Fruit fly (Drosophila melanogaster) whole organism, embryonic: ENCODE data around the gene CG4733.
A peak's percentile ranks its signal among the peaks of the same experiment; 100 is the strongest.

ENCODE experiments used
- CG10366 ChIP-seq: fragments of 200-800 bp; sonication (Bioruptor generic); IDR thresholded peaks from 2 replicates; pipeline ENCODE4 v1.3.6; 2022; ENCODE audit warnings: missing biosample characterization, missing genetic modification characterization
- CG10431 ChIP-seq: fragments of 200-800 bp; sonication (Bioruptor generic); optimal IDR thresholded peaks from 3 replicates; lab custom pipeline; 2018; ENCODE audit warnings: missing biosample characterization, mild to moderate bottlenecking, missing genetic modification characterization
- CG10959 ChIP-seq: fragments of 200-800 bp; sonication (Bioruptor generic); IDR thresholded peaks from 2 replicates; pipeline ENCODE4 v1.3.6; 2022; ENCODE audit warnings: missing biosample characterization, missing genetic modification characterization
- CG11085 ChIP-seq: fragments of 200-800 bp; sonication (Bioruptor generic); IDR thresholded peaks from 2 replicates; pipeline ENCODE4 v1.3.6; 2022; ENCODE audit warnings: missing biosample characterization, missing genetic modification characterization
- CG13123 ChIP-seq: fragments of 200-800 bp; sonication (Bioruptor generic); optimal IDR thresholded peaks from 2 replicates; lab custom pipeline; 2016; ENCODE audit warnings: missing biosample characterization, missing genetic modification characterization
- CG15011 ChIP-seq: fragments of 200-800 bp; sonication (Bioruptor generic); optimal IDR thresholded peaks from 3 replicates; lab custom pipeline; 2018; ENCODE audit warnings: missing biosample characterization, mild to moderate bottlenecking, missing genetic modification characterization
- CG1603 ChIP-seq: fragments of 200-800 bp; sonication (Bioruptor generic); optimal IDR thresholded peaks from 2 replicates; lab custom pipeline; 2019; ENCODE audit warnings: missing biosample characterization, mild to moderate bottlenecking, missing genetic modification characterization, moderate library complexity
- CG1647 ChIP-seq: fragments of 200-800 bp; sonication (Bioruptor generic); optimal IDR thresholded peaks from 3 replicates; lab custom pipeline; 2016; ENCODE audit warnings: missing biosample characterization, missing genetic modification characterization
- CG2129 ChIP-seq: fragments of 200-800 bp; sonication (Bioruptor generic); IDR thresholded peaks from 2 replicates; pipeline ENCODE4 v1.3.6; 2022; ENCODE audit warnings: missing biosample characterization, missing genetic modification characterization; ENCODE audit not compliant: partially characterized antibody
- CG2875 ChIP-seq: fragments of 200-800 bp; sonication (Bioruptor generic); optimal IDR thresholded peaks from 2 replicates; lab custom pipeline; 2017; ENCODE audit warnings: missing biosample characterization, mild to moderate bottlenecking, missing genetic modification characterization, missing genetic modification reagents
- CG3847 ChIP-seq: fragments of 200-800 bp; sonication (Bioruptor generic); IDR thresholded peaks from 2 replicates; pipeline ENCODE4 v1.3.6; 2022; ENCODE audit warnings: missing biosample characterization, missing genetic modification characterization
- CG3995 ChIP-seq: fragments of 200-800 bp; sonication (Bioruptor generic); optimal IDR thresholded peaks from 3 replicates; lab custom pipeline; 2016; ENCODE audit warnings: missing biosample characterization, missing genetic modification characterization
- CG5180 ChIP-seq: fragments of 200-800 bp; sonication (Bioruptor generic); optimal IDR thresholded peaks from 3 replicates; lab custom pipeline; 2017; ENCODE audit warnings: missing biosample characterization, missing genetic modification characterization, mild to moderate bottlenecking, moderate library complexity, missing genetic modification reagents
- CG7963 ChIP-seq: fragments of 200-800 bp; sonication (Bioruptor generic); IDR thresholded peaks from 3 replicates; pipeline ENCODE4 v1.3.6; 2022; ENCODE audit warnings: missing biosample characterization, missing genetic modification characterization; ENCODE audit not compliant: partially characterized antibody
- CTCF ChIP-seq: fragments of 200-800 bp; sonication (Bioruptor generic); optimal IDR thresholded peaks from 2 replicates; lab custom pipeline; 2017; ENCODE audit warnings: missing biosample characterization, mild to moderate bottlenecking, missing genetic modification characterization, moderate library complexity
- H15 ChIP-seq: fragments of 200-800 bp; sonication (Bioruptor generic); IDR thresholded peaks from 3 replicates; pipeline ENCODE4 v1.3.6; 2022; ENCODE audit warnings: missing biosample characterization, missing genetic modification characterization
- Hand ChIP-seq: fragments of 200-800 bp; sonication (Bioruptor generic); optimal IDR thresholded peaks from 2 replicates; lab custom pipeline; 2017; ENCODE audit warnings: mild to moderate bottlenecking, missing biosample characterization, missing genetic modification reagents, missing genetic modification characterization
- Hmr ChIP-seq: fragments of 200-800 bp; sonication (Bioruptor generic); optimal IDR thresholded peaks from 3 replicates; lab custom pipeline; 2017; ENCODE audit warnings: mild to moderate bottlenecking, missing biosample characterization, missing genetic modification reagents, missing genetic modification characterization
- Nf-YA ChIP-seq: fragments of 200-800 bp; sonication (Bioruptor generic); IDR thresholded peaks from 2 replicates; pipeline ENCODE4 v1.3.6; 2022; ENCODE audit warnings: missing biosample characterization, missing genetic modification characterization
- Oaz ChIP-seq: fragments of 200-800 bp; sonication (Bioruptor generic); IDR thresholded peaks from 2 replicates; pipeline ENCODE4 v1.3.6; 2022; ENCODE audit warnings: missing biosample characterization, missing genetic modification characterization
- Oli ChIP-seq: fragments of 200-800 bp; sonication (Bioruptor generic); optimal IDR thresholded peaks from 2 replicates; lab custom pipeline; 2018; ENCODE audit warnings: missing biosample characterization, mild to moderate bottlenecking, missing genetic modification characterization, moderate library complexity
- Optix ChIP-seq: fragments of 200-800 bp; sonication (Bioruptor generic); IDR thresholded peaks from 3 replicates; pipeline ENCODE4 v1.3.6; 2022; ENCODE audit warnings: missing biosample characterization, missing genetic modification characterization
- Ptx1 ChIP-seq: fragments of 200-800 bp; sonication (Bioruptor generic); IDR thresholded peaks from 2 replicates; pipeline ENCODE4 v1.3.6; 2022; ENCODE audit warnings: missing biosample characterization, missing genetic modification characterization
- ci ChIP-seq: fragments of 200-800 bp; sonication (Bioruptor generic); IDR thresholded peaks from 3 replicates; pipeline ENCODE4 v1.3.6; 2022; ENCODE audit warnings: missing biosample characterization, missing genetic modification characterization
- crp ChIP-seq, 2 experiments: fragments of 200-800 bp; sonication (Bioruptor generic); optimal IDR thresholded peaks; 2 replicates in 1 of 2; 3 replicates in 1 of 2; lab custom pipeline; 2017; ENCODE audit warnings: missing biosample characterization in 2 of 2, missing genetic modification characterization in 2 of 2, mild to moderate bottlenecking in 1 of 2, moderate library complexity in 1 of 2
- dan ChIP-seq: fragments of 200-800 bp; sonication (Bioruptor generic); IDR thresholded peaks from 2 replicates; pipeline ENCODE4 v1.3.6; 2022; ENCODE audit warnings: missing biosample characterization, missing genetic modification characterization
- eve ChIP-seq, 2 experiments: fragments of >200 bp; optimal IDR thresholded peaks; 2 replicates each; lab custom pipeline; 2017; ENCODE audit warnings: missing biosample characterization in 2 of 2, missing genetic modification characterization in 2 of 2
- exex ChIP-seq: fragments of 200-800 bp; sonication (Bioruptor generic); optimal IDR thresholded peaks from 4 replicates; lab custom pipeline; 2018; ENCODE audit warnings: missing biosample characterization, mild to moderate bottlenecking, missing genetic modification characterization, moderate library complexity
- eyg ChIP-seq: fragments of 200-800 bp; sonication (Bioruptor generic); optimal IDR thresholded peaks from 3 replicates; lab custom pipeline; 2016; ENCODE audit warnings: missing biosample characterization, missing genetic modification characterization
- fu2 ChIP-seq: fragments of 200-800 bp; sonication (Bioruptor generic); optimal IDR thresholded peaks from 2 replicates; lab custom pipeline; 2016; ENCODE audit warnings: missing biosample characterization, missing genetic modification characterization
- gcm ChIP-seq: fragments of 200-800 bp; sonication (Bioruptor generic); optimal IDR thresholded peaks from 2 replicates; lab custom pipeline; 2019; ENCODE audit warnings: missing biosample characterization, mild to moderate bottlenecking, missing genetic modification characterization, moderate library complexity
- gem ChIP-seq: fragments of 200-800 bp; sonication (Bioruptor generic); optimal IDR thresholded peaks from 2 replicates; lab custom pipeline; 2019; ENCODE audit warnings: missing biosample characterization, mild to moderate bottlenecking, missing genetic modification characterization, moderate library complexity
- ken ChIP-seq: fragments of 200-800 bp; sonication (Bioruptor generic); IDR thresholded peaks from 3 replicates; pipeline ENCODE4 v1.3.6; 2022; ENCODE audit warnings: missing biosample characterization, missing genetic modification characterization
- luna ChIP-seq: fragments of 200-800 bp; sonication (Bioruptor generic); optimal IDR thresholded peaks from 2 replicates; lab custom pipeline; 2016; ENCODE audit warnings: missing biosample characterization, missing genetic modification characterization
- onecut ChIP-seq: fragments of 200-800 bp; sonication (Bioruptor generic); IDR thresholded peaks from 2 replicates; pipeline ENCODE4 v1.3.6; 2022; ENCODE audit warnings: missing biosample characterization, missing genetic modification characterization
- otp ChIP-seq: fragments of 200-800 bp; sonication (Bioruptor generic); IDR thresholded peaks from 3 replicates; pipeline ENCODE4, ENCODE4 v1.3.6; 2022; ENCODE audit warnings: missing biosample characterization, missing genetic modification characterization
- p53 ChIP-seq: fragments of 200-800 bp; sonication (Bioruptor generic); optimal IDR thresholded peaks from 2 replicates; lab custom pipeline; 2016; ENCODE audit warnings: missing biosample characterization, missing genetic modification characterization
- pho ChIP-seq: fragments of 200-800 bp; sonication (Bioruptor generic); optimal IDR thresholded peaks from 2 replicates; lab custom pipeline; 2016; ENCODE audit warnings: missing biosample characterization, missing genetic modification characterization
- phol ChIP-seq: fragments of 200-800 bp; sonication (Bioruptor generic); optimal IDR thresholded peaks from 3 replicates; lab custom pipeline; 2018; ENCODE audit warnings: missing biosample characterization, mild to moderate bottlenecking, missing genetic modification characterization, moderate library complexity
- pita ChIP-seq: fragments of 200-800 bp; sonication (Bioruptor generic); optimal IDR thresholded peaks from 2 replicates; lab custom pipeline; 2017; ENCODE audit warnings: missing biosample characterization, mild to moderate bottlenecking, missing genetic modification characterization
- psq ChIP-seq: fragments of 200-800 bp; sonication (Bioruptor generic); optimal IDR thresholded peaks from 2 replicates; lab custom pipeline; 2017; ENCODE audit warnings: missing biosample characterization, missing genetic modification characterization
- pzg ChIP-seq: fragments of 200-800 bp; sonication (Bioruptor generic); optimal IDR thresholded peaks from 3 replicates; lab custom pipeline; 2018; ENCODE audit warnings: missing biosample characterization, mild to moderate bottlenecking, missing genetic modification characterization, moderate library complexity
- sob ChIP-seq: fragments of 200-800 bp; sonication (Bioruptor generic); IDR thresholded peaks from 2 replicates; pipeline ENCODE4 v1.3.6; 2022; ENCODE audit warnings: missing biosample characterization, missing genetic modification characterization
- sqz ChIP-seq: fragments of 200-800 bp; sonication (Bioruptor generic); optimal IDR thresholded peaks from 3 replicates; lab custom pipeline; 2018; ENCODE audit warnings: missing biosample characterization, mild to moderate bottlenecking, missing genetic modification characterization
- sr ChIP-seq: fragments of 200-800 bp; sonication (Bioruptor generic); IDR thresholded peaks from 3 replicates; pipeline ENCODE4 v1.3.6; 2022; ENCODE audit warnings: missing biosample characterization, missing genetic modification characterization
- trem ChIP-seq: fragments of 200-800 bp; optimal IDR thresholded peaks from 3 replicates; lab custom pipeline; 2019; ENCODE audit warnings: missing biosample characterization, mild to moderate bottlenecking, missing genetic modification characterization, moderate library complexity
- unpg ChIP-seq: fragments of 200-800 bp; sonication (Bioruptor generic); optimal IDR thresholded peaks from 3 replicates; lab custom pipeline; 2018; ENCODE audit warnings: missing biosample characterization, mild to moderate bottlenecking, missing genetic modification characterization, moderate library complexity
- vvl ChIP-seq: fragments of 200-800 bp; sonication (Bioruptor generic); IDR thresholded peaks from 2 replicates; pipeline ENCODE4 v1.3.6; 2022; ENCODE audit warnings: missing biosample characterization, missing genetic modification characterization
- zen ChIP-seq: fragments of 200-800 bp; sonication (Bioruptor generic); optimal IDR thresholded peaks from 3 replicates; lab custom pipeline; 2018; ENCODE audit warnings: missing biosample characterization, mild to moderate bottlenecking, missing genetic modification characterization, moderate library complexity
- zen2 ChIP-seq: fragments of 200-800 bp; sonication (Bioruptor generic); IDR thresholded peaks from 3 replicates; pipeline ENCODE4 v1.3.6; 2022; ENCODE audit warnings: missing biosample characterization, missing genetic modification characterization; ENCODE audit not compliant: partially characterized antibody

The CG4733 gene

dm6 chr3R:19846870-19847590 lies 43.5 kb upstream of the CG4733 start, which contains the start of gene MICU3 (continued):
- TF ChIP-seq CG7963: peak; percentile 46; the same call in 1 of the 3 replicates
- no peak for TF ChIP-seq CG15011 (GFP tag; lab: Kevin White, UChicago)
- TF ChIP-seq vvl (GFP tag; lab: Robert Waterston, UW): peak; percentile 72
- TF ChIP-seq CTCF (GFP tag; lab: Kevin White, UChicago): peak; percentile 27
- peak; percentile 9 for TF ChIP-seq CG13123
- TF ChIP-seq ci (GFP tag; lab: Robert Waterston, UW): peak; percentile 66; the same call in 2 of the 3 replicates
- peak; percentile 64 for TF ChIP-seq pho (GFP tag; lab: Kevin White, UChicago)
- peak; percentile 87 for TF ChIP-seq CG3995 (GFP tag; lab: Kevin White, UChicago)
- peak; percentile 74 for TF ChIP-seq phol (tag; lab: Kevin White, UChicago)
- TF ChIP-seq Oli (tag; lab: Kevin White, UChicago): peak; percentile 52
- TF ChIP-seq CG1603 (tag; lab: Kevin White, UChicago): peak; percentile 25
- TF ChIP-seq exex (tag; lab: Kevin White, UChicago): peak; percentile 5
- peak; percentile 63 for TF ChIP-seq fu2 (GFP tag; lab: Kevin White, UChicago)
- TF ChIP-seq CG1647 (GFP tag; lab: Kevin White, UChicago): peak; percentile 33
- TF ChIP-seq eve (GFP tag; optimal IDR thresholded peaks at IDR 0.05; lab: Kevin White, UChicago): peak in 1 of 2 experiments; percentile 87
- peak; percentile 49 for TF ChIP-seq luna
- TF ChIP-seq Nf-YA: no peak
- peak in 1 of 2 experiments; percentile 31 for TF ChIP-seq crp (GFP tag; optimal IDR thresholded peaks at IDR 0.05; lab: Kevin White, UChicago)
- TF ChIP-seq sob (GFP tag; lab: Robert Waterston, UW): peak; percentile 74
- peak; percentile 9 for TF ChIP-seq psq (GFP tag; lab: Kevin White, UChicago)
- TF ChIP-seq Hmr (GFP tag; lab: Kevin White, UChicago): peak; percentile 30
- TF ChIP-seq trem: peak; percentile 18
- TF ChIP-seq Hand (GFP tag; lab: Kevin White, UChicago): no peak
- peak; percentile 52 for TF ChIP-seq CG10366 (GFP tag; lab: Robert Waterston, UW)
- no peak; the same call in 2 of the 3 replicates for TF ChIP-seq ken (GFP tag; lab: Robert Waterston, UW)
- TF ChIP-seq otp (GFP tag; lab: Robert Waterston, UW): 0 out of 3 replicates have a peak, but pooled peaks have one; percentile 49
- no peak for TF ChIP-seq p53 (GFP tag; lab: Kevin White, UChicago)
- TF ChIP-seq gem (tag; lab: Kevin White, UChicago): peak; percentile 77
- TF ChIP-seq sr: no peak
- no peak for TF ChIP-seq gcm (GFP tag; lab: Kevin White, UChicago)
- TF ChIP-seq Oaz: 0 out of 2 replicates have a peak, but pooled peaks have one; percentile 33
- peak; percentile 48; the same call in 1 of the 3 replicates for TF ChIP-seq zen2 (GFP tag; lab: Robert Waterston, UW)
- peak; percentile 49 for TF ChIP-seq unpg (GFP tag; lab: Kevin White, UChicago)
- no peak for TF ChIP-seq CG2875 (GFP tag; lab: Kevin White, UChicago)
- peak; percentile 71 for TF ChIP-seq CG3847 (GFP tag; lab: Robert Waterston, UW)
- TF ChIP-seq eyg (GFP tag; lab: Kevin White, UChicago): no peak
- no peak for TF ChIP-seq CG10959 (GFP tag; lab: Robert Waterston, UW)
- no peak for TF ChIP-seq dan (GFP tag; lab: Robert Waterston, UW)
- TF ChIP-seq pita (GFP tag; lab: Kevin White, UChicago): no peak
- peak; percentile 66 for TF ChIP-seq Ptx1
- peak; percentile 71 for TF ChIP-seq CG2129 (GFP tag; lab: Robert Waterston, UW)
- peak; percentile 11 for TF ChIP-seq sqz (GFP tag; lab: Kevin White, UChicago)
- TF ChIP-seq onecut (GFP tag; lab: Robert Waterston, UW): no peak
- TF ChIP-seq CG5180: no peak
- TF ChIP-seq pzg (GFP tag; lab: Kevin White, UChicago): peak; percentile 48
- TF ChIP-seq zen: peak; percentile 58
- no peak for TF ChIP-seq CG10431 (GFP tag; lab: Kevin White, UChicago)
- no peak; the same call in 2 of the 3 replicates for TF ChIP-seq Optix (GFP tag; lab: Robert Waterston, UW)
- TF ChIP-seq CG11085 (GFP tag; lab: Robert Waterston, UW): peak; percentile 54
- no peak for TF ChIP-seq H15 (GFP tag; lab: Robert Waterston, UW)
